Fruit fly (Drosophila melanogaster) Kc167 (cell line): ENCODE data around the gene CG42780.

Experiments
- Myc ChIP-seq: fragments of >200 bp; optimal IDR thresholded peaks from 2 replicates; lab custom pipeline; 2017; ENCODE audit warnings: missing external identifiers
- Sin3A ChIP-seq: fragments of >200 bp; optimal IDR thresholded peaks from 2 replicates; lab custom pipeline; 2018; ENCODE audit warnings: missing external identifiers
- h ChIP-seq: fragments of >200 bp; optimal IDR thresholded peaks from 3 replicates; lab custom pipeline; 2018; ENCODE audit warnings: missing external identifiers
- insv ChIP-seq: fragments of >200 bp; optimal IDR thresholded peaks from 3 replicates; lab custom pipeline; 2018; ENCODE audit warnings: missing external identifiers
- psq ChIP-seq: fragments of >200 bp; optimal IDR thresholded peaks from 2 replicates; lab custom pipeline; 2017; ENCODE audit warnings: missing external identifiers
- ttk ChIP-seq: sonication (Bioruptor generic); optimal IDR thresholded peaks from 2 replicates; lab custom pipeline; 2017; ENCODE audit warnings: missing external identifiers

The CG42780 gene

DNA sequence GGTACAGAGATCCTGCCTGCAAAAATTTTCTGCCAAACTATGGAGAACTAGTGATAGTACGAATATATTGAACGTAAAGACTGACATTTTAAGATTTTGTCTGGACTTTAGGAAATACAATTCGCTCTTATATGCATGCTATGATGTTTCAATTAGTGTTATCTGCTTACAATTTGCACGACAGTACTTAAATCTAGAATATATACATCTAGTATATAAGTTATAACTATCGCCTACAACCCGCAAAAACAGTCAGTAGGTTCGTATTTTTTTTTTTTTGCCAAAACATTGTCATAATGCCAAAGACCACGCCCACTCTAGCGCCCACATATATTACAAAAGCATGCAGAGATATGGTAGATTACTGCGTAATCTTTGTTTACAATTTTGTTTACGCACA is at the start of gene CG42780:
CG42780 (minus strand) TSS at position 101 of the 400 bp plus-strand sequence.
- TF ChIP-seq ttk (lab: Kevin White, UChicago) (no peak), psq (lab: Kevin White, UChicago) (no peak)

DNA sequence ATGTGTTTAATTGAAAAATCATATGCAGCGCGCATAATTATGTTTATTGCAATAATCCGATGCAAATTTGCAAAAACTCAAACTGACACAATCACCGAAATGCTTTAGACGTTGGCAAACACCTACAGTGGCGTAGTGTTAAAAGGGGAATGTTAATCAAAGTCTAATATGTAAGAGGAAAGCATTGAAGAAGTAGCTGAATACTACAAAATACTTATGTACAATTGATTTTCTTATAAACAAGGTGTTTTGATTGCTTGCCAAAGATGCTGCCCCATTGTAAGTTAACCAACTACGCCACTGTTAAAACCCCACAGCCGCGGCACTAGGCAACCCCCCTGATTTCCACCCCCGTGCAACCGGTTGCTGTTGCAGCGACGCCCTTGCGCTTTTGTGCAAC is 47.6 kb upstream of the CG42780 start:
- no peak for TF ChIP-seq ttk (lab: Kevin White, UChicago)
- TF ChIP-seq h: no peak
- no peak for TF ChIP-seq psq (lab: Kevin White, UChicago)
- no peak for TF ChIP-seq Myc
- TF ChIP-seq insv: no peak
- TF ChIP-seq Sin3A (lab: Kevin White, UChicago): no peak

DNA sequence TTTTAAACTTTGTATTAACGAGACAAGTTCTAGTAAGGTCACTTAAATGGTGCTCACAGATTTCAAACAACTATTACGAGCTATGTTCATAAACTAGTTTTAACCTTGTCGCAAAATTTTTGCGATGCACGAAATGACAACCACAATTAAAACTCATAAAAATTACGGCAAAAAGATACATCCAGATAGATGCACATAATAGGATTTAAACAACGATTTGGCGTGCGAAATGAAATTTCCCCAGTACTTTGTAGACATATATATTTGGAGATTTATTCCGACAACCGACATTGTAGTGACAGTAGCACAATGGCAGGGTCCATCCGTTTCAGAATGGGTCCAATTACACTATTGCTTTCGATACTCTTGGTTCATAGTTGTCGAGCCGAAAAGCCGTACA is 45.8 kb upstream of the CG42780 start, which contains the start of gene CheA7a:
CheA7a (plus strand) TSS at position 301 of the 400 bp plus-strand sequence.
- TF ChIP-seq insv (no peak), Sin3A (lab: Kevin White, UChicago) (no peak), h (no peak), Myc (no peak), ttk (lab: Kevin White, UChicago) (no peak), psq (lab: Kevin White, UChicago) (no peak)

DNA sequence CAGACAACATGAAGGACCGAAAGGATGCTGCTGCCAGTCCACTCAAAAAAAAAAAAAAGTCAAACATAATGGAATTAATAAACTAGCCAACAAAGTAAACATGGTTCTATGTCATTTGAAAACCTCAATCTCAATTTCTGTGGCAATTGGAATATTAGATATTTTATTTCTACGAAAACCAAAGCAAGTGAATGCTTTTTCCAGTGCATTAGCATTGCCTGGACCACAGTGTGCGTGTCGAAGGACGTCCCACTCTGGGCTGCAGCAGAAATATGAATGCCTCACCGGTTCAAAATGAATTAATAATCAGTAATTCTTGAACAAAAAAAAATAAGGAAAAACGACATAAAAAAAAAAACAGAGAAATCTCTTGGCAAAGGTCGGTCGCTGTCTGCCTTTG is 40.5 kb upstream of the CG42780 start:
- TF ChIP-seq h: no peak
- no peak for TF ChIP-seq Sin3A (lab: Kevin White, UChicago)
- no peak for TF ChIP-seq Myc
- no peak for TF ChIP-seq insv
- no peak for TF ChIP-seq psq (lab: Kevin White, UChicago)
- TF ChIP-seq ttk (lab: Kevin White, UChicago): no peak

DNA sequence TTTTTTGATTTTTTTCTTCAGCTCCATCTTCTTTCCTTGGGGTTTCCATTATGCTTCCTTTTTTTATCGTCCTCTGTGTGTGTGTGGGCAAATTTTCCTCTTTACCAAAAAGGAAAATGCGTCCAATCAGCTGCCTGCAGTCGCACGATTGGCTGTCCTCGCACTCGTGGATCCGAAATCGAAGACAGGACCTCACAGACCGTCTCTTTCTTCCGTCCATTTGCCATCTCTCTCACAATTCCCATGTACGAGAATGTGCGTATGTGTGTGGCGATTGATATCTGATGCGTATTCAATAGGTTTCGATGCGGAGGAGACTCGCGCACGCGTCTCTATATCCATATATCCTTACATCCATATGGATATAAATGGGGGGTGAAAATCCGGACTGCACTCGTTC is 36.4 kb upstream of the CG42780 start:
- no peak for TF ChIP-seq h

DNA sequence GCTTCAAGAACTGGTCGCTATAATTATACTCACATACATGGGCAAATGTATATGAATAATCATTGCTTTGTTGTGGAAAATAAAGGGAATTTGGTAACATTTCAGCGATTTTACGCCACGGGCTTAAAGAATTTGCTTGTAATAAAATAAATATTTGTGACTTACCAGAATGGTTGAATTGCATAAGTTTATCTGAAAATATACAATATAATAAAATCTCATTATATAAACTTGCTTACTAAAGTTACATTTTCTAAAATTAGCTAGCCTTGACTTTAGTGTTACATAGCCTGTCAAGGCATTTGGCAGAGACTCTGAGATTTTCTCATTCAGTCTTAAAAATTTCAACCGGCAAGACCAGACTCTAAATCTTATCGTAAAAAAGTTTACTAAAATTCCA is 26.5 kb upstream of the CG42780 start, which contains the start of gene CG1999:
CG1999 (plus strand) TSS at position 301 of the 400 bp plus-strand sequence.
- TF ChIP-seq insv: no peak
- TF ChIP-seq h: no peak
- no peak for TF ChIP-seq ttk (lab: Kevin White, UChicago)
- no peak for TF ChIP-seq psq (lab: Kevin White, UChicago)
- TF ChIP-seq Sin3A (lab: Kevin White, UChicago): no peak
- TF ChIP-seq Myc: no peak

DNA sequence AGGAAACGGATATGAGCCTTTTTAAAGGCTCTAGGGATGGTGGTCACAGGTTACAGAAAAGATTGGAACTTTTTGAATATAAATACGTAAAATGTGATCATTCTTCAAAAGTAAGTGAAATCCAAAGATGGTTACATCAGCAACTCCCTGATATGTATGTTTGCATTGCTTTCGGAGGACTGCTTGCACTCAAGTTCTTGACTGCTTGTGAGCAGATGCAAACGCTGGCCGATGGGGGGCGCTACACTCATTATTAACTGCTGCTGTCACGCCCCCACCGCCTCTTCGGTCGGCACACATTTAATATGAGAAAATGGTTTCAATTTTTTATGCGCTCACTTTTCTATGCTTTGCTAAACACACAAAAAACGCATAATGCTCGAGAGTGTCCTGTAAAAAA is 18.0 kb upstream of the CG42780 start:
- TF ChIP-seq psq (lab: Kevin White, UChicago) (no peak), Sin3A (lab: Kevin White, UChicago) (no peak), Myc (no peak), insv (no peak), ttk (lab: Kevin White, UChicago) (no peak), h (no peak)

DNA sequence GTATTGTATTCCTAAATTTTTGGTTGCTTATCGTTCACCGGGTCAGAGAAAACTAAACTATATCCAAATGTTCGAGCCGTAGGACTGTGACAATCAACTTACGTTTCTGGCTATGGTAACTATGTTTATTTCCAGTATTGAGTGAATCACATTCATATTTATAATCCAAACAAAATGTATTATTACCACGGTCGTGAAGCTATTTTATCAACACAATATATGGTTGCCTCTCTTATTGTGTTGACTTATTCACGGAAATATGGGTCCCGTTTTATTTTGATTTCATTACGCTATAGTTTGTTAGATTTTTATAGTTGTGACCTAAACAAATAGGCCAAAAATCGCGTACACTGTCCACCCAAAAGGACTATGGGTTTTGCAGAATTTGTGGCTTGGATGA is 15.4 kb upstream of the CG42780 start, which contains the start of gene CG15034:
CG15034 (minus strand) TSS at position 101 of the 400 bp plus-strand sequence.
- TF ChIP-seq Sin3A (lab: Kevin White, UChicago): no peak
- TF ChIP-seq psq (lab: Kevin White, UChicago): no peak

DNA sequence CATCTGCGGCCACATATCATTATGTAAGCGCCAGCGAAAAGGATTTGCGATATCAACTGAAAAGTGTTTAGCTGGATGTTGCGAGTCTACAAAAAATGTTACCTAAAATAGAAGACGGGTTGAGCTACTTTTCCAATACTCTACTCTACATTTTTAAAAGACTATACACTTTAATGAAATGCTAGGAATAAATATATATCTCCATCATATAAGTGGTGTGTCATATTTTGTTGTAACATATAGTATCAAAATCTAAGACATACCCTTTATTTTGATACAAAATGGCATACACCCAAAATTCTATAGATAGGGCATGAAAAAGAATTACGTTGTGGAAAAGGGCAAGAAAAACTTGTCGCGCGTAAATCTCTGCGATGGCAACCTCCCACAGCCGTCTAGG is 11.0 kb upstream of the CG42780 start:
- TF ChIP-seq h: no peak
- TF ChIP-seq ttk (lab: Kevin White, UChicago): no peak
- no peak for TF ChIP-seq Sin3A (lab: Kevin White, UChicago)
- TF ChIP-seq psq (lab: Kevin White, UChicago): no peak
- no peak for TF ChIP-seq insv

DNA sequence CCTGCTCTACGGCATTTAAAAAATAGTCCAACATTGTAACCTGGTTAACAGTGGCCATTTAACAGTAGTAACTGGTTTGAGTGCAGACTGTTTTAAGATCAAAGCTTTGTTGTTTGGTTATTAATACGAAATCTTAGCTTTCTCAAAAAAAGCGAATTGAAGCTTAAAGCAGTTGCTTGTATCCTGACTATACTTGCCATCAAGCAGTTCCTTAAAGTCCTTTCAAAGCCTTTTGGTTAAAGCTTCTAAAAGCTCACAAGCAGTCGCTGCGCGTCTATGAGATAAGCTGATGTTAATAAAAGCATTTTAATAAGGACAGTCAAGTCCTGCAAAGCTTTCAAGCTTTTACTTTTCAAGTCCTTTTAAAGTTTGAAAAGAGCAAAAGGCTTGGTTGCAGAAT is 8.7 kb upstream of the CG42780 start:
- TF ChIP-seq Myc (no peak), insv (no peak), Sin3A (lab: Kevin White, UChicago) (no peak), h (no peak)

DNA sequence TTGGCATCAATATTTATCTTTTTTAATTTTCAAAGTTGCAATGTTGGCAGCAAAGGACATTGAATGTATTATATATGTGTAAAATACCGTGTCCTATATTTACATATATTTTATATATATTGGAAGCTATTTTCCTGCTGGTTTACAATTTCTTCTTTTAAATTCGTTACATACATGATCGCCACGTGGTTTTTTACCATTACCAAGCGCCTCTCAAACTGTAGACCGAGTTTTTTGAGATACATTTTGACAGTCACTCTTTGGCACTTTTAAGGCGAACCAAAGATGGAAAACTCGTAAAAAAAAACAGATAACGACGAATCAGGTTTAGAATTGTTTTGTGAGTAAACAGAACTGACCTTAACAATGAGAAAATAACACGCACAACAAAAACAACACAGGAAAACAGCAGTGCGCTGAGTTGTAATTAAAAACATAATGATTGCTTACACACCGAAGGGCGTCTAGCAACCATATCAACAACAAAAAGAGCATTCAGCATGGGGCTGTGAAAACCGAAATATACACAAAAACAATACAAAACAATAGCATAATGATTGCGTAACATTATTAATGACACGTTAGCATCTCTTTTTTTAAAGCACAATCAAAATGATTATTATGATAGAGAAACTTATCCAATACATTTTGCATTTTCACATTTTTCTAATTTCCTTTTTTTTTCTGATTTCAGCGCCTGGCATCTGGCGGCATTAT is 7.8 kb upstream of the CG42780 start:
- TF ChIP-seq Sin3A (lab: Kevin White, UChicago) (no peak), ttk (lab: Kevin White, UChicago) (no peak)

DNA sequence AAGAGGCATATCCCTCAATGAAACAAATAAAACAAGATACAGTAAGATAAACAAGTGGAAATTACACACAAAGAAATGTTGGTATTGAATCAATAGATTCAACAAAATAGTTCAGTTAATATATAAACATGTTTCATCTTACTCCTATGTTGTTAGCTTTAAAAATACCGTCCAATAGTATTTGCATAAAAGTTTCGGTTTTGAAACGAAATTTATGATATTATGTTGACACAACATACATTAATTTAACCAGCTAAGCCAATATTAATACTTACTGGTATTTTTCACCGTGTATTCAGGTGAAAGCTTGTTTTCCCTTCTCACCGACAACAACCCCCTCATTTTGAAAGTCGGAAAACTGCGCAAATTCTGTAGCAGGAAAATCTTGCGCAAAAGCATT is 6.5 kb upstream of the CG42780 start:
- TF ChIP-seq ttk (lab: Kevin White, UChicago): no peak
- no peak for TF ChIP-seq insv
- TF ChIP-seq Myc: no peak
- no peak for TF ChIP-seq Sin3A (lab: Kevin White, UChicago)
- TF ChIP-seq h: no peak
- TF ChIP-seq psq (lab: Kevin White, UChicago): no peak

DNA sequence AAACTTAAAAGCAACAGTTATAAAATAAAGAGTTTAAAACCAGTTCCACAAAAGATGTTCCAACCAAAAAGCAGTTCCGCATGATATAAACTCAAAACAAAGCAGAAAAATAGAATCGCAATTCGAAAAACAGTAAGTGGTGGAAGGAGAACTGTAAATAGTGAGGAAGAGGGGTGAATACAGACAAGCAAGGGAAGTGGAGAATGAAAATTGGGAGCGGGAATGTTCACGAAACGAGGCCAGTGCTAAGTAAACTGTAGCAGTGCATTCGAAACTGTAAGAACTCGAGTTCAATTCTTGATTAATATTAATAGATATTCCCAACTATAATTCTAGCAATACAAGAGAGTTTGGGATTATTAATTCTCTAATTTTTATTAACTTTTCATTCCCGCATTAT is 6.0 kb upstream of the CG42780 start:
- TF ChIP-seq insv (no peak), Myc (no peak), Sin3A (lab: Kevin White, UChicago) (no peak), h (no peak), ttk (lab: Kevin White, UChicago) (no peak), psq (lab: Kevin White, UChicago) (no peak)
